Worm (Caenorhabditis elegans) whole organism, L4 larva: ENCODE measurements around the gene F19F10.1.

Experiments used
- nhr-237 ChIP-seq: sonication (generic microtip); optimal IDR thresholded peaks from 2 replicates; lab custom pipeline; 2017; ENCODE audit warnings: missing biosample characterization, missing genetic modification characterization
- pha-4 ChIP-seq, 2 experiments: fragments of 150-350 bp in 1 of 2; fragments of 200-800 bp in 1 of 2; sonication (Bioruptor generic) in 1 of 2; IDR thresholded peaks in 1 of 2; optimal IDR thresholded peaks in 1 of 2; 2 replicates each; pipeline versions ENCODE4 v1.3.6 to Lab custom; 2014 to 2022; ENCODE audit warnings: missing genetic modification characterization in 2 of 2, missing genetic modification reagents in 2 of 2, missing biosample characterization in 1 of 2, missing compliant biosample characterization in 1 of 2

- TF ChIP-seq nhr-237 (tag; lab: Kevin White, UChicago) (no peak), pha-4 (GFP tag; IDR thresholded peaks at IDR 0.05; lab: Robert Waterston, UW) (no peak), pha-4 (tag; optimal IDR thresholded peaks at IDR 0.05; lab: Kevin White, UChicago) (no peak)
These were observed 24.6 kb downstream of the F19F10.1 start, which contains the start of the genes F19F10.11 and C50E3.5 for ce11 chrV:7587637-7588036.
